Worm (Caenorhabditis elegans) whole organism, L3 larva: ENCODE measurements around the gene F56F11.1.

Experiments
- R02D3.7 ChIP-seq: fragments of 150-350 bp; optimal IDR thresholded peaks from 2 replicates; lab custom pipeline; 2014; ENCODE audit warnings: missing biosample characterization, missing genetic modification characterization
- aly-2 ChIP-seq: fragments of 150-350 bp; optimal IDR thresholded peaks from 2 replicates; lab custom pipeline; 2014; ENCODE audit warnings: missing biosample characterization, missing genetic modification characterization
- ama-1 ChIP-seq: fragments of 150-350 bp; optimal IDR thresholded peaks from 2 replicates; lab custom pipeline; 2018
- ceh-16 ChIP-seq: sonication (generic microtip); optimal IDR thresholded peaks from 2 replicates; lab custom pipeline; 2017; ENCODE audit warnings: missing biosample characterization, missing genetic modification characterization
- ceh-82 ChIP-seq: fragments of 150-350 bp; optimal IDR thresholded peaks from 2 replicates; lab custom pipeline; 2014; ENCODE audit warnings: missing biosample characterization, missing genetic modification characterization
- daf-12 ChIP-seq: fragments of 150-350 bp; optimal IDR thresholded peaks from 2 replicates; lab custom pipeline; 2014; ENCODE audit warnings: missing biosample characterization, missing genetic modification reagents, missing genetic modification characterization
- egl-27 ChIP-seq: sonication (generic microtip); optimal IDR thresholded peaks from 4 replicates; lab custom pipeline; 2017; ENCODE audit warnings: missing biosample characterization, missing genetic modification reagents, missing genetic modification characterization
- egl-5 ChIP-seq: fragments of 150-350 bp; optimal IDR thresholded peaks from 2 replicates; lab custom pipeline; 2017; ENCODE audit warnings: missing biosample characterization, missing genetic modification reagents, missing genetic modification characterization, inconsistent platforms
- elt-3 ChIP-seq, 3 experiments: fragments of 150-350 bp in 1 of 3; sonication (generic microtip) in 2 of 3; optimal IDR thresholded peaks; 2 replicates in 2 of 3; 4 replicates in 1 of 3; lab custom pipeline; 2014 to 2017; ENCODE audit warnings: missing biosample characterization in 3 of 3, missing genetic modification characterization in 3 of 3
- eor-1 ChIP-seq, 2 experiments: fragments of 150-350 bp; optimal IDR thresholded peaks; 2 replicates each; lab custom pipeline; 2014 to 2018; ENCODE audit warnings: missing biosample characterization in 2 of 2, missing genetic modification characterization in 2 of 2
- fkh-10 ChIP-seq: sonication (generic microtip); optimal IDR thresholded peaks from 2 replicates; lab custom pipeline; 2017; ENCODE audit warnings: missing biosample characterization, missing genetic modification reagents, missing genetic modification characterization
- fos-1 ChIP-seq: fragments of 150-350 bp; optimal IDR thresholded peaks from 2 replicates; lab custom pipeline; 2014; ENCODE audit warnings: missing biosample characterization, missing genetic modification characterization
- hmg-11 ChIP-seq: sonication (generic microtip); optimal IDR thresholded peaks from 2 replicates; lab custom pipeline; 2016; ENCODE audit warnings: missing genetic modification characterization, missing compliant biosample characterization
- lin-15B ChIP-seq: fragments of 150-350 bp; optimal IDR thresholded peaks from 2 replicates; lab custom pipeline; 2014; ENCODE audit warnings: missing biosample characterization, missing genetic modification characterization
- lin-39 ChIP-seq: fragments of 150-350 bp; optimal IDR thresholded peaks from 2 replicates; lab custom pipeline; 2018; ENCODE audit warnings: missing biosample characterization, missing genetic modification reagents, missing genetic modification characterization
- mdl-1 ChIP-seq: fragments of 150-350 bp; optimal IDR thresholded peaks from 2 replicates; lab custom pipeline; 2014; ENCODE audit warnings: missing biosample characterization, missing genetic modification characterization
- mml-1 ChIP-seq: fragments of 150-350 bp; sonication (generic microtip); optimal IDR thresholded peaks from 3 replicates; lab custom pipeline; 2014; ENCODE audit warnings: missing biosample characterization, missing genetic modification characterization
- nfya-1 ChIP-seq: sonication (generic microtip); optimal IDR thresholded peaks from 2 replicates; lab custom pipeline; 2017; ENCODE audit warnings: missing genetic modification characterization, mild to moderate bottlenecking, missing compliant biosample characterization, antibody characterized with exemption, moderate library complexity; ENCODE audit not compliant: insufficient read depth
- nhr-11 ChIP-seq: fragments of 150-350 bp; optimal IDR thresholded peaks from 2 replicates; lab custom pipeline; 2014; ENCODE audit warnings: missing biosample characterization, missing genetic modification characterization
- nhr-12 ChIP-seq: fragments of 150-350 bp; optimal IDR thresholded peaks from 2 replicates; lab custom pipeline; 2014; ENCODE audit warnings: missing biosample characterization, missing genetic modification characterization
- nhr-237 ChIP-seq: fragments of 150-350 bp; optimal IDR thresholded peaks from 2 replicates; lab custom pipeline; 2014; ENCODE audit warnings: missing biosample characterization, missing genetic modification characterization
- nhr-25 ChIP-seq: sonication (generic microtip); optimal IDR thresholded peaks from 2 replicates; lab custom pipeline; 2017; ENCODE audit warnings: missing biosample characterization, missing genetic modification characterization
- nhr-43 ChIP-seq: sonication (generic microtip); optimal IDR thresholded peaks from 2 replicates; lab custom pipeline; 2016; ENCODE audit warnings: mild to moderate bottlenecking, missing genetic modification characterization, missing compliant biosample characterization; ENCODE audit not compliant: poor library complexity, severe bottlenecking
- nhr-67 ChIP-seq: fragments of 150-350 bp; optimal IDR thresholded peaks from 2 replicates; lab custom pipeline; 2014; ENCODE audit warnings: missing biosample characterization, missing genetic modification characterization
- nhr-77 ChIP-seq: fragments of 150-350 bp; optimal IDR thresholded peaks from 2 replicates; lab custom pipeline; 2014; ENCODE audit warnings: missing biosample characterization, missing genetic modification characterization
- pqm-1 ChIP-seq: fragments of 150-350 bp; optimal IDR thresholded peaks from 2 replicates; lab custom pipeline; 2017; ENCODE audit warnings: missing biosample characterization, missing genetic modification characterization, inconsistent platforms
- skn-1 ChIP-seq: fragments of 150-350 bp; optimal IDR thresholded peaks from 2 replicates; lab custom pipeline; 2014; ENCODE audit warnings: missing biosample characterization, missing genetic modification characterization
- snpc-4 ChIP-seq: fragments of 150-350 bp; optimal IDR thresholded peaks from 2 replicates; lab custom pipeline; 2014; ENCODE audit warnings: missing biosample characterization, missing genetic modification characterization
- unc-39 ChIP-seq: sonication (generic microtip); optimal IDR thresholded peaks from 4 replicates; lab custom pipeline; 2017; ENCODE audit warnings: missing biosample characterization, missing genetic modification characterization
- unc-62 ChIP-seq: fragments of 150-350 bp; sonication (generic microtip); optimal IDR thresholded peaks from 4 replicates; lab custom pipeline; 2014; ENCODE audit warnings: missing biosample characterization, missing genetic modification reagents, missing genetic modification characterization
- zag-1 ChIP-seq: fragments of 150-350 bp; optimal IDR thresholded peaks from 2 replicates; lab custom pipeline; 2014; ENCODE audit warnings: missing biosample characterization, missing genetic modification characterization
- ztf-4 ChIP-seq: fragments of 150-350 bp; optimal IDR thresholded peaks from 2 replicates; lab custom pipeline; 2014; ENCODE audit warnings: missing biosample characterization, missing genetic modification characterization

The F56F11.1 gene

DNA sequence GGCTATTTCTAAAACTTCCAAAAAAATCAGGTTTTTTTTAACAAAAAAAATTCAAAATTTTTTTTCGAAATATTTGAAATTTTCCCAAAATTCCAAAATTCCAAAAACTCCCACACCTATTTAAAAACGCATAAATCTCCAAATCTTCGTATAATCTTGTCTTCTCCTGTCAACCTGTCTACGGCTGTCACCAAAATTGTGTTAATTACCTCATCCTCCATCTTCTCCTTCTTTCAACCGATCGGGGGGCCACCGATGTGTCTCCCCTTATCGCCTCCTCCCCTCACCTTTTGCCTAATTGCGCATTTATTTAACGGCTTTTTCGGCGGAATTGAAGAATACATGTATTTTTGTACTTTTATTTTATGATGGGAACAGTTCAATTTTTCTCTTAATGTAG, 17.3 kb downstream of the F56F11.1 start:
- TF ChIP-seq zag-1 (tag; lab: Kevin White, UChicago) (no peak), nhr-25 (peak; percentile 19), skn-1 (tag; lab: Kevin White, UChicago) (no peak), nhr-12 (tag; lab: Kevin White, UChicago) (no peak), lin-39 (no peak), egl-27 (tag; lab: Kevin White, UChicago) (no peak)

ce11 chrIII:2910606-2911005, 19.1 kb downstream of the F56F11.1 start, which contains the start of gene cdh-1:
Gene cdh-1, plus strand, starts transcription at chrIII:2910906.
- TF ChIP-seq nhr-237 = no peak
- TF ChIP-seq R02D3.7 (tag; lab: Kevin White, UChicago) = no peak
- no peak for TF ChIP-seq nhr-67 (tag; lab: Kevin White, UChicago)
- TF ChIP-seq ceh-82 (tag; lab: Kevin White, UChicago) = no peak
- TF ChIP-seq pqm-1 (tag; lab: Kevin White, UChicago) = no peak
- TF ChIP-seq fos-1 (tag; lab: Kevin White, UChicago) = no peak
- no peak for TF ChIP-seq nhr-43
- TF ChIP-seq elt-3 (tag; optimal IDR thresholded peaks at IDR 0.05; lab: Kevin White, UChicago) = no peak
- no peak for TF ChIP-seq unc-62 (GFP tag; lab: Kevin White, UChicago)
- TF ChIP-seq fkh-10 (GFP tag; lab: Kevin White, UChicago) = no peak
- TF ChIP-seq nhr-25 = no peak
- no peak for TF ChIP-seq nhr-11 (tag; lab: Kevin White, UChicago)
- no peak for TF ChIP-seq mml-1
- no peak for TF ChIP-seq skn-1 (tag; lab: Kevin White, UChicago)
- no peak for TF ChIP-seq egl-5 (tag; lab: Kevin White, UChicago)
- TF ChIP-seq, all 47 proteins: peak for 0

- no peak for TF ChIP-seq egl-27 (tag; lab: Kevin White, UChicago)
- TF ChIP-seq aly-2 (tag; lab: Kevin White, UChicago) = no peak
Observed at ce11 chrIII:2912916-2913315, 21.4 kb downstream of the F56F11.1 start.

DNA sequence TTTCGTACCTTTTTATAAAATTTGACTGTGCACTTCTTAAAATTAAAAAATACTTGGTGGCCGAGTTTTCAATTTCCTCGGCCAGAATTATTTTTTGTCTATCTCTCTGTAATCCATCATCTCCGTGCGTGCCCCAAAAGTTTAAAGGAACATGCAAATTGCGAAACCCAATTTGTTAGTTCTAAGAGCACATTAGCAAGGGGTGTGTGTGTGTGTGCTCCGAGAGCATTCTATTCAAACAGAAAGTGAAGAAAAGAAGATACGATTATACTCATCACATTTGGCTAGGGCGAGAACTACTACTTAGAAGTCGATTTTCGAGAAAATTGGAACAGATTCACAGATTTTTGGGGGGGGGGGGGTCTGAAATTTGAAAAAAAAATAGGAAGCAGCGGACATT, 22.5 kb downstream of the F56F11.1 start:
- TF ChIP-seq nfya-1 (peak; percentile 29), fkh-10 (GFP tag; lab: Kevin White, UChicago) (peak; percentile 72), daf-12 (tag; lab: Kevin White, UChicago) (no peak)
- TF ChIP-seq, all 47 proteins: peak for 2

DNA sequence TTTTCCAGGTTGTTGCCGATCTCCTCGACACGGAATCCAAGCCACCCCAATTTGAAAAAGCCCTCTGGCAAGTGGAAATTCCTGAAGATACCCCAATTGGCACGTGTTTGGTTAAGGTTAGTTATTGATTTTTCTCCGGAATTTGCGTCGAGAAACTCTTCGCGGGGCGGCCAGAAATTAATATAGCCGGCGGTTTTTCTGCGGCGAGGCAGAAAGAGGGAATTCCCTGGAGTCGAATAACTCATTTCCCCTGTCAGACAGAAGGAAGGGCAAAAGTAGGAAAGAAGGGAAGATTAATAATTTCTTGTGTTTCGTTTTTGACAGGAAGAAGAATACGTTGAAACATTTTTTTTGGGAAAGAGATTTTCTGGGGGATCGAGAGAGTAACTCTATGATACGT, 27.1 kb downstream of the F56F11.1 start:
- TF ChIP-seq skn-1 (tag; lab: Kevin White, UChicago) = no peak
- TF ChIP-seq ama-1 (lab: Kevin White, UChicago) = no peak
- TF ChIP-seq R02D3.7 (tag; lab: Kevin White, UChicago) = no peak
- no peak for TF ChIP-seq unc-39 (tag; lab: Kevin White, UChicago)
- TF ChIP-seq ceh-16 = no peak
- no peak for TF ChIP-seq nhr-11 (tag; lab: Kevin White, UChicago)
- TF ChIP-seq snpc-4 = no peak
- TF ChIP-seq daf-12 (tag; lab: Kevin White, UChicago) = no peak
- TF ChIP-seq hmg-11 (tag; lab: Kevin White, UChicago) = no peak
- no peak for TF ChIP-seq nfya-1
- no peak for TF ChIP-seq egl-5 (tag; lab: Kevin White, UChicago)
- TF ChIP-seq fkh-10 (GFP tag; lab: Kevin White, UChicago) = no peak
- TF ChIP-seq nhr-77 = no peak
- no peak for TF ChIP-seq nhr-67 (tag; lab: Kevin White, UChicago)
- no peak for TF ChIP-seq lin-39
- TF ChIP-seq ztf-4 (tag; lab: Kevin White, UChicago) = no peak

ce11 chrIII:2920281-2920680, 28.7 kb downstream of the F56F11.1 start:
- TF ChIP-seq pqm-1 (tag; lab: Kevin White, UChicago) = no peak
- TF ChIP-seq mdl-1 (tag; lab: Kevin White, UChicago) = no peak
- no peak for TF ChIP-seq egl-27 (tag; lab: Kevin White, UChicago)
- no peak for TF ChIP-seq ceh-82 (tag; lab: Kevin White, UChicago)
- TF ChIP-seq nhr-67 (tag; lab: Kevin White, UChicago) = no peak
- TF ChIP-seq ama-1 (lab: Kevin White, UChicago) = no peak
- TF ChIP-seq ceh-16 = no peak
- no peak for TF ChIP-seq eor-1 (tag; optimal IDR thresholded peaks at IDR 0.05; lab: Kevin White, UChicago)
- no peak for TF ChIP-seq lin-15B (tag; lab: Kevin White, UChicago)
